Worm (Caenorhabditis elegans) whole organism, mixed stage, embryonic: ENCODE measurements around the gene mlt-8.

Experiments used
- M03D4.4 ChIP-seq: sonication (generic microtip); optimal IDR thresholded peaks from 2 replicates; lab custom pipeline; 2017; ENCODE audit warnings: mild to moderate bottlenecking, missing genetic modification characterization, missing compliant biosample characterization
- bed-3 ChIP-seq: fragments of 200-800 bp; sonication (Bioruptor generic); optimal IDR thresholded peaks from 3 replicates; lab custom pipeline; 2018; ENCODE audit warnings: mild to moderate bottlenecking, missing genetic modification characterization, moderate library complexity, missing compliant biosample characterization
- blmp-1 ChIP-seq: fragments of 150-350 bp; optimal IDR thresholded peaks from 2 replicates; lab custom pipeline; 2014; ENCODE audit warnings: missing biosample characterization, missing genetic modification characterization
- ceh-43 ChIP-seq: fragments of 200-800 bp; sonication (Bioruptor generic); optimal IDR thresholded peaks from 2 replicates; lab custom pipeline; 2018; ENCODE audit warnings: mild to moderate bottlenecking, missing genetic modification characterization, moderate library complexity, missing compliant biosample characterization
- ceh-83 ChIP-seq: fragments of 200-800 bp; sonication (Bioruptor generic); optimal IDR thresholded peaks from 2 replicates; lab custom pipeline; 2018; ENCODE audit warnings: mild to moderate bottlenecking, missing genetic modification characterization, missing compliant biosample characterization
- ces-1 ChIP-seq: fragments of 150-350 bp; optimal IDR thresholded peaks from 2 replicates; lab custom pipeline; 2014; ENCODE audit warnings: missing biosample characterization, missing genetic modification reagents, missing genetic modification characterization
- cnd-1 ChIP-seq: fragments of 200-800 bp; sonication (Bioruptor generic); optimal IDR thresholded peaks from 2 replicates; lab custom pipeline; 2018; ENCODE audit warnings: mild to moderate bottlenecking, missing genetic modification characterization, missing compliant biosample characterization
- drap-1 ChIP-seq: fragments of 200-800 bp; sonication (Bioruptor generic); optimal IDR thresholded peaks from 3 replicates; lab custom pipeline; 2018; ENCODE audit warnings: mild to moderate bottlenecking, missing genetic modification characterization, missing compliant biosample characterization
- elt-1 ChIP-seq: sonication (generic microtip); optimal IDR thresholded peaks from 2 replicates; lab custom pipeline; 2017; ENCODE audit warnings: missing genetic modification characterization, mild to moderate bottlenecking, missing compliant biosample characterization, antibody characterized with exemption, moderate library complexity, borderline replicate concordance; ENCODE audit not compliant: insufficient read depth
- elt-3 ChIP-seq: fragments of 150-350 bp; optimal IDR thresholded peaks from 2 replicates; lab custom pipeline; 2014; ENCODE audit warnings: missing biosample characterization, missing genetic modification characterization
- flh-1 ChIP-seq: fragments of 200-800 bp; sonication (Bioruptor generic); optimal IDR thresholded peaks from 2 replicates; lab custom pipeline; 2018; ENCODE audit warnings: mild to moderate bottlenecking, missing genetic modification characterization, moderate library complexity, missing compliant biosample characterization
- ham-2 ChIP-seq: fragments of 200-800 bp; sonication (Bioruptor generic); optimal IDR thresholded peaks from 2 replicates; lab custom pipeline; 2018; ENCODE audit warnings: mild to moderate bottlenecking, missing genetic modification characterization, missing compliant biosample characterization
- hlh-1 ChIP-seq: fragments of 150-350 bp; optimal IDR thresholded peaks from 2 replicates; lab custom pipeline; 2014; ENCODE audit warnings: missing biosample characterization, missing genetic modification reagents, missing genetic modification characterization
- lin-13 ChIP-seq: fragments of 150-350 bp; optimal IDR thresholded peaks from 2 replicates; lab custom pipeline; 2014; ENCODE audit warnings: missing biosample characterization, missing genetic modification characterization
- lin-32 ChIP-seq: fragments of 200-800 bp; sonication (Bioruptor generic); optimal IDR thresholded peaks from 2 replicates; lab custom pipeline; 2018; ENCODE audit warnings: mild to moderate bottlenecking, missing genetic modification characterization, missing compliant biosample characterization
- lsy-2 ChIP-seq: fragments of 150-350 bp; optimal IDR thresholded peaks from 2 replicates; lab custom pipeline; 2014; ENCODE audit warnings: missing biosample characterization, missing genetic modification characterization
- mab-5 ChIP-seq: fragments of 150-350 bp; optimal IDR thresholded peaks from 2 replicates; lab custom pipeline; 2014; ENCODE audit warnings: missing biosample characterization, missing genetic modification characterization
- mep-1 ChIP-seq: fragments of 150-350 bp; optimal IDR thresholded peaks from 2 replicates; lab custom pipeline; 2017; ENCODE audit warnings: missing biosample characterization, missing genetic modification reagents, missing genetic modification characterization, inconsistent platforms
- mls-2 ChIP-seq: sonication (generic microtip); optimal IDR thresholded peaks from 2 replicates; lab custom pipeline; 2016; ENCODE audit warnings: mild to moderate bottlenecking, missing genetic modification characterization, moderate library complexity, missing compliant biosample characterization
- nhr-12 ChIP-seq: fragments of 150-350 bp; optimal IDR thresholded peaks from 2 replicates; lab custom pipeline; 2014; ENCODE audit warnings: missing biosample characterization, missing genetic modification characterization
- nhr-2 ChIP-seq: fragments of 150-350 bp; optimal IDR thresholded peaks from 2 replicates; lab custom pipeline; 2014; ENCODE audit warnings: missing biosample characterization, missing genetic modification characterization
- nhr-237 ChIP-seq: fragments of 150-350 bp; optimal IDR thresholded peaks from 2 replicates; lab custom pipeline; 2014; ENCODE audit warnings: missing biosample characterization, missing genetic modification characterization
- nhr-28 ChIP-seq: fragments of 150-350 bp; optimal IDR thresholded peaks from 2 replicates; lab custom pipeline; 2014; ENCODE audit warnings: missing biosample characterization, missing genetic modification characterization
- snpc-4 ChIP-seq: fragments of 150-350 bp; optimal IDR thresholded peaks from 2 replicates; lab custom pipeline; 2014; ENCODE audit warnings: missing biosample characterization, missing genetic modification characterization
- sptf-1 ChIP-seq: sonication (generic microtip); optimal IDR thresholded peaks from 2 replicates; lab custom pipeline; 2017; ENCODE audit warnings: mild to moderate bottlenecking, missing genetic modification characterization, moderate library complexity, missing compliant biosample characterization
- tbx-8 ChIP-seq: fragments of 200-800 bp; sonication (Bioruptor generic); optimal IDR thresholded peaks from 2 replicates; lab custom pipeline; 2018; ENCODE audit warnings: mild to moderate bottlenecking, missing genetic modification characterization, moderate library complexity, missing compliant biosample characterization
- unc-120 ChIP-seq: sonication (generic microtip); optimal IDR thresholded peaks from 2 replicates; lab custom pipeline; 2017; ENCODE audit warnings: missing genetic modification characterization, missing compliant biosample characterization; ENCODE audit not compliant: poor library complexity, severe bottlenecking
- unc-62 ChIP-seq: fragments of 150-350 bp; optimal IDR thresholded peaks from 2 replicates; lab custom pipeline; 2014; ENCODE audit warnings: missing biosample characterization, missing genetic modification reagents, missing genetic modification characterization
- zip-8 ChIP-seq: fragments of 150-350 bp; optimal IDR thresholded peaks from 2 replicates; lab custom pipeline; 2014; ENCODE audit warnings: missing biosample characterization, missing genetic modification characterization
- ztf-11 ChIP-seq: fragments of 150-350 bp; optimal IDR thresholded peaks from 2 replicates; lab custom pipeline; 2014; ENCODE audit warnings: missing biosample characterization, missing genetic modification characterization

mlt-8 gene

DNA sequence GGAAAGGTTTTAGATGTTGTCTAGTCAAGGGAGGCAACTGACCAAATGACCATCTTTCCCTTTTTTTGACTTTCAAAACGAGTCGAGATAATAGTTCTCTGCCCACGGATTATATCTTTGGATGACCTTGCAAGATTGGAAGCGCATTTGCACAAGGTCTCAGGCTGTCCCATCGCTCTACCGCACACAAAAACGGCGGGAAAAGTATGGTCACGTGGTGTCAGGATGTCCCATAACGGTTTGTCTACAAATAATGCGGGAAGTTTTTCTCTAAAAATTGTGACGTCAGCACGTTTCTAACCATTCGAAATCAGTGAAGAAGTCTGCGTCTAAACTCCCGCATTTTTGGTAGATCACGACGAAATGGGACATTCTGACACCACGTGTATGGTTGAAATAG, 36.4 kb upstream of the mlt-8 start, which contains the start of gene W04H10.6:
TSS of gene W04H10.6 (minus strand) at position 101 of the 400 bp plus-strand sequence.
- TF ChIP-seq cnd-1 (tag; lab: Kevin White, UChicago) (no peak), nhr-28 (tag; lab: Kevin White, UChicago) (no peak), M03D4.4 (no peak), unc-120 (tag; lab: Kevin White, UChicago) (no peak), nhr-237 (tag; lab: Kevin White, UChicago) (no peak), lsy-2 (tag; lab: Kevin White, UChicago) (no peak), zip-8 (tag; lab: Kevin White, UChicago) (no peak), sptf-1 (tag; lab: Kevin White, UChicago) (no peak), flh-1 (GFP tag; lab: Kevin White, UChicago) (no peak), mep-1 (tag; lab: Kevin White, UChicago) (no peak), bed-3 (no peak), elt-1 (tag; lab: Kevin White, UChicago) (no peak), ztf-11 (no peak), ceh-43 (GFP tag; lab: Kevin White, UChicago) (no peak), unc-62 (GFP tag; lab: Kevin White, UChicago) (no peak), ham-2 (GFP tag; lab: Kevin White, UChicago) (no peak), drap-1 (GFP tag; lab: Kevin White, UChicago) (no peak)
- TF ChIP-seq, all 35 proteins: peak for 0

- no peak for TF ChIP-seq lsy-2 (tag; lab: Kevin White, UChicago)
- peak; percentile 66 for TF ChIP-seq hlh-1 (tag; lab: Kevin White, UChicago)
Observed at ce11 chrII:606033-606432, 34.1 kb upstream of the mlt-8 start, which contains the start of gene W04H10.5. Gene W04H10.5, plus strand, starts transcription at chrII:606333.

DNA sequence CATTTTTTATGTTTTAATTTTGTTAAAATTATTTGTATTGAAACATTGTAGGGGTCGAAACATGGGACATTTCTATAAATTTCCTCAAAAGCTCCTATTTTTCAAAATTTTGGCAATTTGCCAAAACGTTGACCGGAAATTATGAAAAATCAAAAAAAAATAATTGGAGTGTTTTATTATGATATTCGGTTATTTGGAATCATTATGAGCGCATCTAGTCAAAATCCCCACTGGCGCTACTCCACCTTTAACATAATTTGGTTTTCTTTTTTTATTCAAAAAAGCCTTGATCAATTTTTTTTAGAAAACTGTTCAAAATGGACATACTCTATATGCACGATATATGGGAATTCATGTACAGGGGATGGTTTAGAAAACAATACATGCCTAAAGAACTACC, 33.4 kb upstream of the mlt-8 start, which contains the start of gene W04H10.2:
TSS of gene W04H10.2 (plus strand) at position 301 of the 400 bp plus-strand sequence.
- TF ChIP-seq snpc-4 (no peak), ztf-11 (no peak), ces-1 (GFP tag; lab: Kevin White, UChicago) (no peak), unc-120 (tag; lab: Kevin White, UChicago) (no peak), mls-2 (no peak), zip-8 (tag; lab: Kevin White, UChicago) (no peak), lsy-2 (tag; lab: Kevin White, UChicago) (no peak), drap-1 (GFP tag; lab: Kevin White, UChicago) (no peak), lin-32 (GFP tag; lab: Kevin White, UChicago) (no peak), nhr-28 (tag; lab: Kevin White, UChicago) (no peak), elt-3 (no peak), cnd-1 (tag; lab: Kevin White, UChicago) (no peak), lin-13 (no peak), unc-62 (GFP tag; lab: Kevin White, UChicago) (no peak)
- TF ChIP-seq, all 35 proteins: peak for 0

- TF ChIP-seq unc-120 (tag; lab: Kevin White, UChicago) (peak; percentile 3), flh-1 (GFP tag; lab: Kevin White, UChicago) (no peak), lsy-2 (tag; lab: Kevin White, UChicago) (peak; percentile 1), hlh-1 (tag; lab: Kevin White, UChicago) (peak; percentile 90), unc-62 (GFP tag; lab: Kevin White, UChicago) (peak; percentile 95), mab-5 (peak; percentile 79), bed-3 (no peak), nhr-12 (tag; lab: Kevin White, UChicago) (no peak), zip-8 (tag; lab: Kevin White, UChicago) (no peak), ces-1 (GFP tag; lab: Kevin White, UChicago) (peak; percentile 76)
Observed at ce11 chrII:602969-603368, 31.1 kb upstream of the mlt-8 start.

DNA sequence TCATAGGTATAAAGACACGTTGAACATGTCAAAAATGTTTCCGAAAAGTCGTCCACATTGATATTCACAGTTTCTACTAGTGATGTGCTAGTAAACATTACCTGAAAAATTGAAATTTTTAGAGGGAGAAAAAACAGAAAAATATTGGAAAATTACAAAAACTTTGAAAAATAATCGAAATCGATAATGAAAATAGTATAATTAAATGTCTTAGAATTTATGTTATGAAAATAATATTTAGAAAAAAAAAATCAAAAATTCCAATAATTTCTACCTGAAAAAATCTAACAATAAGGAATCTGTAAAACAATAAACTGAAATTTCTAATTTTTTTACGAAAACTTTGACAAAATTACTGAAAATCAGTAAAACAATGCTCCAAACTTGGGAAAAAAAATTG, 30.1 kb upstream of the mlt-8 start, which contains the start of gene nhl-3:
TSS of gene nhl-3 (minus strand) at position 101 of the 400 bp plus-strand sequence.
- TF ChIP-seq tbx-8 (GFP tag; lab: Kevin White, UChicago) (no peak), mab-5 (no peak), blmp-1 (no peak), ces-1 (GFP tag; lab: Kevin White, UChicago) (no peak), nhr-2 (no peak), unc-62 (GFP tag; lab: Kevin White, UChicago) (no peak), drap-1 (GFP tag; lab: Kevin White, UChicago) (no peak), sptf-1 (tag; lab: Kevin White, UChicago) (no peak), ceh-83 (GFP tag; lab: Kevin White, UChicago) (no peak), mep-1 (tag; lab: Kevin White, UChicago) (no peak), bed-3 (no peak), nhr-28 (tag; lab: Kevin White, UChicago) (no peak), lsy-2 (tag; lab: Kevin White, UChicago) (no peak), ztf-11 (no peak)
